Worm (Caenorhabditis elegans) whole organism, L4 larva: ENCODE data around the gene Y46G5A.39.

Source experiments
- D1046.2 ChIP-seq: fragments of 200-800 bp; sonication (Bioruptor generic); IDR thresholded peaks from 2 replicates; pipeline ENCODE4 v1.3.6; 2022; ENCODE audit warnings: missing genetic modification characterization, missing compliant biosample characterization
- F26F4.8 ChIP-seq: fragments of 200-800 bp; sonication (Bioruptor generic); conservative IDR thresholded peaks from 2 replicates; pipeline ENCODE4 v1.3.6; 2022; ENCODE audit warnings: missing genetic modification characterization, missing compliant biosample characterization
- F49E8.2 ChIP-seq: sonication (generic microtip); optimal IDR thresholded peaks from 2 replicates; lab custom pipeline; 2016; ENCODE audit warnings: missing compliant biosample characterization, mild to moderate bottlenecking, missing genetic modification characterization, borderline replicate concordance
- T26A8.4 ChIP-seq: fragments of 200-800 bp; sonication (Bioruptor generic); IDR thresholded peaks from 2 replicates; pipeline ENCODE4 v1.3.6; 2022; ENCODE audit warnings: missing genetic modification characterization, missing compliant biosample characterization
- Y105C5A.15 ChIP-seq: fragments of 200-800 bp; sonication (Bioruptor generic); IDR thresholded peaks from 2 replicates; pipeline ENCODE4 v1.3.6; 2022; ENCODE audit warnings: missing genetic modification characterization, missing compliant biosample characterization
- Y48G9A.11 ChIP-seq: fragments of 200-800 bp; sonication (Bioruptor generic); IDR thresholded peaks from 2 replicates; pipeline ENCODE4 v1.3.6; 2022; ENCODE audit warnings: missing genetic modification reagents, missing genetic modification characterization, missing compliant biosample characterization
- Y75B8A.6 ChIP-seq: fragments of 200-800 bp; sonication (Bioruptor generic); IDR thresholded peaks from 2 replicates; pipeline ENCODE4 v1.3.6; 2022; ENCODE audit warnings: missing genetic modification reagents, missing genetic modification characterization, missing compliant biosample characterization
- aha-1 ChIP-seq: fragments of 150-350 bp; peaks from one replicate; lab custom pipeline; 2014; ENCODE audit warnings: missing biosample characterization, missing genetic modification characterization
- ama-1 ChIP-seq: fragments of 150-350 bp; optimal IDR thresholded peaks from 2 replicates; lab custom pipeline; 2014; ENCODE audit warnings: inconsistent platforms, mixed read lengths
- ceh-44 ChIP-seq: fragments of 200-800 bp; sonication (Bioruptor generic); IDR thresholded peaks from 2 replicates; pipeline ENCODE4 v1.3.6; 2022; ENCODE audit warnings: missing genetic modification reagents, missing genetic modification characterization, missing compliant biosample characterization
- ceh-82 ChIP-seq: sonication (generic microtip); optimal IDR thresholded peaks from 2 replicates; lab custom pipeline; 2017; ENCODE audit warnings: missing biosample characterization, missing genetic modification characterization
- cey-2 ChIP-seq: sonication (generic microtip); optimal IDR thresholded peaks from 3 replicates; lab custom pipeline; 2017; ENCODE audit warnings: missing genetic modification characterization, mild to moderate bottlenecking, missing compliant biosample characterization, antibody characterized with exemption, borderline replicate concordance; ENCODE audit not compliant: insufficient read depth
- ctbp-1 ChIP-seq: fragments of 200-800 bp; sonication (Bioruptor generic); IDR thresholded peaks from 2 replicates; pipeline ENCODE4 v1.3.6; 2022; ENCODE audit warnings: missing genetic modification reagents, missing genetic modification characterization, missing compliant biosample characterization
- daf-19 ChIP-seq: fragments of 200-800 bp; sonication (Bioruptor generic); conservative IDR thresholded peaks from 2 replicates; pipeline ENCODE4 v1.3.6; 2022; ENCODE audit warnings: missing genetic modification characterization, missing compliant biosample characterization
- dpl-1 ChIP-seq: fragments of 150-350 bp; optimal IDR thresholded peaks from 2 replicates; lab custom pipeline; 2014; ENCODE audit warnings: missing biosample characterization, missing genetic modification reagents, missing genetic modification characterization
- dve-1 ChIP-seq: sonication (generic microtip); optimal IDR thresholded peaks from 2 replicates; lab custom pipeline; 2017; ENCODE audit warnings: antibody characterized with exemption, mild to moderate bottlenecking, missing genetic modification characterization, missing compliant biosample characterization; ENCODE audit not compliant: insufficient read depth
- egl-43 ChIP-seq: fragments of 200-800 bp; sonication (Bioruptor generic); IDR thresholded peaks from 2 replicates; pipeline ENCODE4 v1.3.6; 2022; ENCODE audit warnings: missing genetic modification reagents, missing genetic modification characterization, missing compliant biosample characterization
- fos-1 ChIP-seq: fragments of 150-350 bp; optimal IDR thresholded peaks from 2 replicates; lab custom pipeline; 2014; ENCODE audit warnings: missing biosample characterization, missing genetic modification characterization
- gei-8 ChIP-seq: fragments of 200-800 bp; sonication (Bioruptor generic); optimal IDR thresholded peaks from 2 replicates; lab custom pipeline; 2018; ENCODE audit warnings: mild to moderate bottlenecking, missing genetic modification characterization, missing compliant biosample characterization
- hlh-11 ChIP-seq: fragments of 200-800 bp; sonication (Bioruptor generic); optimal IDR thresholded peaks from 2 replicates; lab custom pipeline; 2018; ENCODE audit warnings: mild to moderate bottlenecking, missing genetic modification characterization, missing compliant biosample characterization
- hmg-1.1 ChIP-seq: fragments of 200-800 bp; sonication (Bioruptor generic); IDR thresholded peaks from 2 replicates; pipeline ENCODE4 v1.3.6; 2022; ENCODE audit warnings: missing genetic modification reagents, missing genetic modification characterization, missing compliant biosample characterization
- lin-38 ChIP-seq: fragments of 200-800 bp; sonication (Bioruptor generic); IDR thresholded peaks from 2 replicates; pipeline ENCODE4 v1.3.6; 2022; ENCODE audit warnings: missing genetic modification reagents, missing genetic modification characterization, missing compliant biosample characterization
- lsy-2 ChIP-seq, 2 experiments: fragments of 150-350 bp in 1 of 2; sonication (generic microtip) in 1 of 2; optimal IDR thresholded peaks; 2 replicates each; lab custom pipeline; 2014 to 2017; ENCODE audit warnings: missing biosample characterization in 2 of 2, missing genetic modification characterization in 2 of 2
- mep-1 ChIP-seq: fragments of 150-350 bp; sonication (generic microtip); optimal IDR thresholded peaks from 3 replicates; lab custom pipeline; 2014; ENCODE audit warnings: missing biosample characterization, missing genetic modification characterization
- nhr-10 ChIP-seq: fragments of 150-350 bp; optimal IDR thresholded peaks from 2 replicates; lab custom pipeline; 2014; ENCODE audit warnings: missing biosample characterization, missing genetic modification characterization
- nhr-102 ChIP-seq: sonication (generic microtip); optimal IDR thresholded peaks from 2 replicates; lab custom pipeline; 2016; ENCODE audit warnings: mild to moderate bottlenecking, missing genetic modification characterization, moderate library complexity, missing compliant biosample characterization
- nhr-111 ChIP-seq: fragments of 200-800 bp; sonication (Bioruptor generic); optimal IDR thresholded peaks from 2 replicates; lab custom pipeline; 2018; ENCODE audit warnings: mild to moderate bottlenecking, missing genetic modification characterization, missing compliant biosample characterization
- nhr-28 ChIP-seq: fragments of 150-350 bp; optimal IDR thresholded peaks from 2 replicates; lab custom pipeline; 2014; ENCODE audit warnings: missing biosample characterization, missing genetic modification characterization
- nhr-42 ChIP-seq: fragments of 200-800 bp; sonication (Bioruptor generic); IDR thresholded peaks from 2 replicates; pipeline ENCODE4 v1.3.6; 2022; ENCODE audit warnings: missing genetic modification characterization, missing compliant biosample characterization
- nhr-48 ChIP-seq: sonication (generic microtip); optimal IDR thresholded peaks from 2 replicates; lab custom pipeline; 2016; ENCODE audit warnings: mild to moderate bottlenecking, missing genetic modification characterization, missing compliant biosample characterization
- nhr-76 ChIP-seq: fragments of 150-350 bp; optimal IDR thresholded peaks from 2 replicates; lab custom pipeline; 2014; ENCODE audit warnings: missing biosample characterization, missing genetic modification characterization
- pha-4 ChIP-seq, 2 experiments: fragments of 150-350 bp in 1 of 2; fragments of 200-800 bp in 1 of 2; sonication (Bioruptor generic) in 1 of 2; IDR thresholded peaks in 1 of 2; optimal IDR thresholded peaks in 1 of 2; 2 replicates each; pipeline versions ENCODE4 v1.3.6 to Lab custom; 2014 to 2022; ENCODE audit warnings: missing genetic modification characterization in 2 of 2, missing genetic modification reagents in 2 of 2, missing biosample characterization in 1 of 2, missing compliant biosample characterization in 1 of 2
- php-3 ChIP-seq: fragments of 200-800 bp; sonication (Bioruptor generic); IDR thresholded peaks from 2 replicates; pipeline ENCODE4 v1.3.6; 2022; ENCODE audit warnings: missing genetic modification reagents, missing genetic modification characterization, missing compliant biosample characterization
- snpc-1.2 ChIP-seq: fragments of 200-800 bp; sonication (Bioruptor generic); IDR thresholded peaks from 2 replicates; pipeline ENCODE4 v1.3.6; 2022; ENCODE audit warnings: missing genetic modification reagents, missing genetic modification characterization, missing compliant biosample characterization
- snpc-4 ChIP-seq: fragments of 150-350 bp; optimal IDR thresholded peaks from 2 replicates; lab custom pipeline; 2014; ENCODE audit warnings: missing biosample characterization, missing genetic modification characterization
- spr-1 ChIP-seq: sonication (generic microtip); optimal IDR thresholded peaks from 2 replicates; lab custom pipeline; 2016; ENCODE audit warnings: mild to moderate bottlenecking, missing genetic modification characterization, missing compliant biosample characterization
- spr-3 ChIP-seq: fragments of 200-800 bp; sonication (Bioruptor generic); optimal IDR thresholded peaks from 2 replicates; lab custom pipeline; 2018; ENCODE audit warnings: mild to moderate bottlenecking, missing genetic modification characterization, missing compliant biosample characterization
- unc-39 ChIP-seq: sonication (generic microtip); optimal IDR thresholded peaks from 2 replicates; lab custom pipeline; 2017; ENCODE audit warnings: missing biosample characterization, missing genetic modification characterization
- vab-7 ChIP-seq: fragments of 200-800 bp; sonication (Bioruptor generic); IDR thresholded peaks from 2 replicates; pipeline ENCODE4 v1.3.6; 2022; ENCODE audit warnings: missing genetic modification reagents, missing genetic modification characterization, missing compliant biosample characterization
- zip-2 ChIP-seq: fragments of 150-350 bp; optimal IDR thresholded peaks from 2 replicates; lab custom pipeline; 2014; ENCODE audit warnings: missing biosample characterization, missing genetic modification characterization

The Y46G5A.39 gene

DNA sequence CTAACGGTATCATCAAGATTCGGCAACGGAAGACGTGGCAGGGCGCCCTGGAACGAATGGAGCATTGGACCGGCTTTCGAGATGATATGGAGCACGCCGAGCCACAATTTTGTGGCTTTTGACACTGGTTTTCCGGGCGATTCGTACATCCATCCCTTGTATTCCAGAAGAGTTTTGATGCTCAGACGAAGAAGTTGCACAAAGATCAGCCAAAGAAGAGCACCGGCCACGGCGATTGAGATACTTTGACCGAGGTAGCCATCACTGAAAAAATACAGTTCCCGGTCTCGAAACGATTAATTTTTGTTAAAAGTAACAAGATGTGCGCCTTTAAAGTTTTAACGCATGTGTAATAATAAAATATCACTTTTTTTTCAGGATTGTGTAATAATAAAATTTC is 41.6 kb upstream of the Y46G5A.39 start (continued):
- TF ChIP-seq nhr-102 (tag; lab: Kevin White, UChicago): no peak

DNA sequence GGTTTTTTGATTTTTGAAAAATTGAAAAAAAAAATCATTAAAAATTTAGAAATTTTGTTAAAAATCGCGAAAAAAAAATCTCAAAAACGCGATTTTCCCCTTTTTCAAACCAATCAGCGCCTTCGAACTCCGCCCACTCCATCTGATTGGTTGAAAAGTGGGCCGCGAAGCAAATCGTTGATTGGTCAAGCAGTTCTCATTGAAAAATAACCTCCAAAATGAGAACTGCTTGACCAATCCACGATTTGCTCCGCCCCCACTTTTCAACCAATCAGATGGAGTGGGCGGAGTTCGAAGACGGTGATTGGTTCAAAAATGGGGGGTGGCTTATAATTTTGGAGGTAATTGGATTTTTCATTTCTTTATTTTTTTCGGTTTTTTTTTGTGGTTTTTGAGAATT is 36.8 kb upstream of the Y46G5A.39 start:
- TF ChIP-seq nhr-42 (GFP tag; lab: Robert Waterston, UW) (no peak), nhr-76 (tag; lab: Kevin White, UChicago) (no peak), nhr-10 (tag; lab: Kevin White, UChicago) (no peak), dpl-1 (GFP tag; lab: Kevin White, UChicago) (no peak), F49E8.2 (tag; lab: Kevin White, UChicago) (no peak), ama-1 (no peak), F26F4.8 (no peak), cey-2 (no peak), ceh-82 (no peak), hlh-11 (no peak), lsy-2 (tag; optimal IDR thresholded peaks at IDR 0.05; lab: Kevin White, UChicago) (no peak), daf-19 (GFP tag; lab: Robert Waterston, UW) (no peak), vab-7 (GFP tag; lab: Robert Waterston, UW) (no peak), nhr-102 (tag; lab: Kevin White, UChicago) (no peak), unc-39 (tag; lab: Kevin White, UChicago) (no peak), lin-38 (GFP tag; lab: Robert Waterston, UW) (no peak), D1046.2 (no peak), nhr-28 (tag; lab: Kevin White, UChicago) (no peak), hmg-1.1 (GFP tag; lab: Robert Waterston, UW) (no peak)

DNA sequence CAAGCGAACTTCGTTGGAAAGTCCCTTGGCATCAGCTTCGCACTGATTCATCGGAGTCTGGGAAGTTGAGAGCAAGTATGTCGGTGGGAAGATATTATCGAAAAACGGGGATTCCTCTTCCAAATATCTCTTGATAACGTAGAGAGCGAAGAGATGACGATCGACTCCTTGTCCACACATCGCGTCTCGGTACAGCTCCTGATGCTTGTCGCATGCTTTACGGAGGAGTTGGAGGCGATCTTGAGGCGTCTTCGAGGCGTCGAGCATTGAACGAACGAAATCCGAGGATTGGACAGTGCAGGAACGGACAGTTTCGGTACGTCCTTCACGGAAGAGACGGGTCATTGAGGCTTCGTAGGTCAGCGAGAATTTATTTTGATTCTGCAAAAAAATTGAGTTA is 35.9 kb upstream of the Y46G5A.39 start:
- TF ChIP-seq T26A8.4 (GFP tag; lab: Robert Waterston, UW) (peak; percentile 35; the same call in 1 of the 2 replicates), egl-43 (GFP tag; lab: Robert Waterston, UW) (peak; percentile 27; the same call in 1 of the 2 replicates), aha-1 (peak; percentile 12), php-3 (no peak)

DNA sequence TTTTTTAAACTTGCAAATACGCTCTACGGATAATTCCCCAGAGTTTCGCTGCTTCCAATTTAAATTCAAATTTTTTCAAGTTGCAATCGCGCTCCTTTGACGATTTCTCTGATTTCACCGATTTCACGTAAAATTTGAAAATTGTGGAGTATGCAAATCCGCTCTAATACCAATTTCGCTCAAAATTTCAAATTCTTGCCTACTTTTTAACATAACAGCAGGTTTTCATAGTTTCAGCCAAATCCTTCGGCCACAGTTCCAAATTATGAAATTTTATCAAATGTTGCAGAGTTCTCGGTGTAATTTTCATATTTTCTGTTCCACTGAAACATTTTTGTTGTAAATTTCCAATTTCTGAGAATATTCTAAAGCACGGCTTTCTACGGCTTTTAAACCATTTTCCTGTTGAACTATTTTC is 34.2 kb upstream of the Y46G5A.39 start, which contains the start of gene alkb-7:
Gene alkb-7 (minus strand): TSS at position 323 of the 418 bp plus-strand sequence.
- TF ChIP-seq fos-1 (tag; lab: Kevin White, UChicago) (no peak), nhr-102 (tag; lab: Kevin White, UChicago) (peak; percentile 53), ama-1 (peak; percentile 59), nhr-111 (GFP tag; lab: Kevin White, UChicago) (no peak), gei-8 (GFP tag; lab: Kevin White, UChicago) (peak; percentile 47), pha-4 (GFP tag; IDR thresholded peaks at IDR 0.05; lab: Robert Waterston, UW) (0 out of 2 replicates have a peak, but pooled peaks have one; percentile 7), pha-4 (tag; optimal IDR thresholded peaks at IDR 0.05; lab: Kevin White, UChicago) (no peak), lin-38 (GFP tag; lab: Robert Waterston, UW) (peak; percentile 76), Y105C5A.15 (GFP tag; lab: Robert Waterston, UW) (0 out of 2 replicates have a peak, but pooled peaks have one; percentile 25), nhr-48 (tag; lab: Kevin White, UChicago) (peak; percentile 42), Y48G9A.11 (peak; percentile 41; the same call in 1 of the 2 replicates), ctbp-1 (GFP tag; lab: Robert Waterston, UW) (0 out of 2 replicates have a peak, but pooled peaks have one; percentile 16), mep-1 (tag; lab: Kevin White, UChicago) (peak; percentile 76), snpc-1.2 (peak; percentile 56; the same call in 1 of the 2 replicates), zip-2 (tag; lab: Kevin White, UChicago) (no peak), php-3 (0 out of 2 replicates have a peak, but pooled peaks have one; percentile 28), hlh-11 (peak; percentile 36), nhr-42 (GFP tag; lab: Robert Waterston, UW) (peak; percentile 75; the same call in 1 of the 2 replicates), nhr-10 (tag; lab: Kevin White, UChicago) (peak; percentile 20), dve-1 (tag; lab: Kevin White, UChicago) (peak; percentile 41), Y75B8A.6 (GFP tag; lab: Robert Waterston, UW) (no peak), snpc-4 (tag; lab: Kevin White, UChicago) (no peak), ceh-82 (no peak), T26A8.4 (GFP tag; lab: Robert Waterston, UW) (peak; percentile 77), spr-1 (tag; lab: Kevin White, UChicago) (peak; percentile 71), spr-3 (GFP tag; lab: Kevin White, UChicago) (peak; percentile 57), ceh-44 (GFP tag; lab: Robert Waterston, UW) (no peak)
